Worm (Caenorhabditis elegans) whole organism, L3 larva: Measurements from ENCODE around the gene C14E2.4.

Source experiments
- ama-1 ChIP-seq: fragments of 150-350 bp; optimal IDR thresholded peaks from 2 replicates; lab custom pipeline; 2018
- fos-1 ChIP-seq: fragments of 150-350 bp; optimal IDR thresholded peaks from 2 replicates; lab custom pipeline; 2014; ENCODE audit warnings: missing biosample characterization, missing genetic modification characterization
- mdl-1 ChIP-seq: fragments of 150-350 bp; optimal IDR thresholded peaks from 2 replicates; lab custom pipeline; 2014; ENCODE audit warnings: missing biosample characterization, missing genetic modification characterization
- nfya-1 ChIP-seq: sonication (generic microtip); optimal IDR thresholded peaks from 2 replicates; lab custom pipeline; 2017; ENCODE audit warnings: missing genetic modification characterization, mild to moderate bottlenecking, missing compliant biosample characterization, antibody characterized with exemption, moderate library complexity; ENCODE audit not compliant: insufficient read depth
- nhr-76 ChIP-seq: fragments of 150-350 bp; sonication (generic microtip); optimal IDR thresholded peaks from 5 replicates; lab custom pipeline; 2014; ENCODE audit warnings: missing biosample characterization, missing genetic modification characterization
- pha-4 ChIP-seq: fragments of 150-350 bp; optimal IDR thresholded peaks from 2 replicates; lab custom pipeline; 2014; ENCODE audit warnings: missing biosample characterization, missing genetic modification reagents, missing genetic modification characterization
- sea-2 ChIP-seq: fragments of 150-350 bp; sonication (generic microtip); optimal IDR thresholded peaks from 4 replicates; lab custom pipeline; 2014; ENCODE audit warnings: missing biosample characterization, missing genetic modification reagents, missing genetic modification characterization
- snpc-4 ChIP-seq: fragments of 150-350 bp; optimal IDR thresholded peaks from 2 replicates; lab custom pipeline; 2014; ENCODE audit warnings: missing biosample characterization, missing genetic modification characterization
- ztf-11 ChIP-seq: fragments of 150-350 bp; optimal IDR thresholded peaks from 2 replicates; lab custom pipeline; 2014; ENCODE audit warnings: missing biosample characterization, missing genetic modification characterization
- ztf-4 ChIP-seq: fragments of 150-350 bp; optimal IDR thresholded peaks from 2 replicates; lab custom pipeline; 2014; ENCODE audit warnings: missing biosample characterization, missing genetic modification characterization

ce11 chrX:1796067-1796466 lies 25.1 kb downstream of the C14E2.4 start:
- TF ChIP-seq ztf-4 (tag; lab: Kevin White, UChicago) = no peak
- no peak for TF ChIP-seq mdl-1 (tag; lab: Kevin White, UChicago)
- TF ChIP-seq nhr-76 (tag; lab: Kevin White, UChicago) = no peak
- no peak for TF ChIP-seq snpc-4 (tag; lab: Kevin White, UChicago)
- TF ChIP-seq pha-4 (tag; lab: Kevin White, UChicago) = no peak
- no peak for TF ChIP-seq ztf-11 (tag; lab: Kevin White, UChicago)
- no peak for TF ChIP-seq sea-2 (GFP tag; lab: Kevin White, UChicago)
- TF ChIP-seq fos-1 (tag; lab: Kevin White, UChicago) = no peak
- TF ChIP-seq nfya-1 (tag; lab: Kevin White, UChicago) = no peak
- no peak for TF ChIP-seq ama-1 (lab: Kevin White, UChicago)
